Worm (Caenorhabditis elegans) whole organism, L4 larva: Measurements from ENCODE around the gene srw-15.

ENCODE experiments used
- F49E8.2 ChIP-seq: sonication (generic microtip); optimal IDR thresholded peaks from 2 replicates; lab custom pipeline; 2016; ENCODE audit warnings: missing compliant biosample characterization, mild to moderate bottlenecking, missing genetic modification characterization, borderline replicate concordance
- R02D3.7 ChIP-seq: fragments of 150-350 bp; sonication (generic microtip); optimal IDR thresholded peaks from 3 replicates; lab custom pipeline; 2014; ENCODE audit warnings: missing biosample characterization, missing genetic modification characterization
- Y105C5A.15 ChIP-seq: fragments of 200-800 bp; sonication (Bioruptor generic); IDR thresholded peaks from 2 replicates; pipeline ENCODE4 v1.3.6; 2022; ENCODE audit warnings: missing genetic modification characterization, missing compliant biosample characterization
- Y48G9A.11 ChIP-seq: fragments of 200-800 bp; sonication (Bioruptor generic); IDR thresholded peaks from 2 replicates; pipeline ENCODE4 v1.3.6; 2022; ENCODE audit warnings: missing genetic modification reagents, missing genetic modification characterization, missing compliant biosample characterization
- ZK337.2 ChIP-seq: fragments of 200-800 bp; sonication (Bioruptor generic); IDR thresholded peaks from 2 replicates; pipeline ENCODE4 v1.3.6; 2022; ENCODE audit warnings: missing genetic modification reagents, missing genetic modification characterization, missing compliant biosample characterization
- ama-1 ChIP-seq: fragments of 150-350 bp; optimal IDR thresholded peaks from 2 replicates; lab custom pipeline; 2014; ENCODE audit warnings: inconsistent platforms, mixed read lengths
- arid-1 ChIP-seq: fragments of 200-800 bp; sonication (Bioruptor generic); conservative IDR thresholded peaks from 2 replicates; pipeline ENCODE4 v1.3.6; 2022; ENCODE audit warnings: missing genetic modification reagents, missing genetic modification characterization, missing compliant biosample characterization
- ceh-28 ChIP-seq: fragments of 150-350 bp; optimal IDR thresholded peaks from 2 replicates; lab custom pipeline; 2014; ENCODE audit warnings: missing biosample characterization, missing genetic modification reagents, missing genetic modification characterization
- ceh-44 ChIP-seq: fragments of 200-800 bp; sonication (Bioruptor generic); IDR thresholded peaks from 2 replicates; pipeline ENCODE4 v1.3.6; 2022; ENCODE audit warnings: missing genetic modification reagents, missing genetic modification characterization, missing compliant biosample characterization
- ceh-62 ChIP-seq: sonication (generic microtip); optimal IDR thresholded peaks from 2 replicates; lab custom pipeline; 2017; ENCODE audit warnings: missing biosample characterization, missing genetic modification characterization
- ces-1 ChIP-seq: fragments of 150-350 bp; sonication (generic microtip); optimal IDR thresholded peaks from 4 replicates; lab custom pipeline; 2014; ENCODE audit warnings: missing biosample characterization, missing genetic modification reagents, missing genetic modification characterization
- daf-19 ChIP-seq: fragments of 200-800 bp; sonication (Bioruptor generic); conservative IDR thresholded peaks from 2 replicates; pipeline ENCODE4 v1.3.6; 2022; ENCODE audit warnings: missing genetic modification characterization, missing compliant biosample characterization
- dmd-8 ChIP-seq: fragments of 200-800 bp; sonication (Bioruptor generic); IDR thresholded peaks from 2 replicates; pipeline ENCODE4 v1.3.6; 2022; ENCODE audit warnings: missing genetic modification characterization, missing compliant biosample characterization
- dmd-9 ChIP-seq: fragments of 200-800 bp; sonication (Bioruptor generic); IDR thresholded peaks from 2 replicates; pipeline ENCODE4 v1.3.6; 2022; ENCODE audit warnings: missing genetic modification reagents, missing genetic modification characterization, missing compliant biosample characterization
- dpl-1 ChIP-seq: fragments of 150-350 bp; optimal IDR thresholded peaks from 2 replicates; lab custom pipeline; 2014; ENCODE audit warnings: missing biosample characterization, missing genetic modification reagents, missing genetic modification characterization
- egl-43 ChIP-seq: fragments of 200-800 bp; sonication (Bioruptor generic); IDR thresholded peaks from 2 replicates; pipeline ENCODE4 v1.3.6; 2022; ENCODE audit warnings: missing genetic modification reagents, missing genetic modification characterization, missing compliant biosample characterization
- fkh-10 ChIP-seq: fragments of 150-350 bp; optimal IDR thresholded peaks from 2 replicates; lab custom pipeline; 2014; ENCODE audit warnings: missing biosample characterization, missing genetic modification reagents, missing genetic modification characterization
- gei-8 ChIP-seq: fragments of 200-800 bp; sonication (Bioruptor generic); optimal IDR thresholded peaks from 2 replicates; lab custom pipeline; 2018; ENCODE audit warnings: mild to moderate bottlenecking, missing genetic modification characterization, missing compliant biosample characterization
- hlh-30 ChIP-seq: sonication (generic microtip); optimal IDR thresholded peaks from 2 replicates; lab custom pipeline; 2017; ENCODE audit warnings: antibody characterized with exemption, mild to moderate bottlenecking, missing genetic modification characterization, missing compliant biosample characterization; ENCODE audit not compliant: insufficient read depth
- hmg-1.1 ChIP-seq: fragments of 200-800 bp; sonication (Bioruptor generic); IDR thresholded peaks from 2 replicates; pipeline ENCODE4 v1.3.6; 2022; ENCODE audit warnings: missing genetic modification reagents, missing genetic modification characterization, missing compliant biosample characterization
- lin-1 ChIP-seq: fragments of 200-800 bp; sonication (Bioruptor generic); IDR thresholded peaks from 2 replicates; pipeline ENCODE4 v1.3.6; 2022; ENCODE audit warnings: missing genetic modification reagents, missing genetic modification characterization, missing compliant biosample characterization
- lin-15B ChIP-seq: fragments of 150-350 bp; sonication (generic microtip); optimal IDR thresholded peaks from 3 replicates; lab custom pipeline; 2014; ENCODE audit warnings: missing biosample characterization, missing genetic modification characterization
- lin-29 ChIP-seq: fragments of 200-800 bp; sonication (Bioruptor generic); IDR thresholded peaks from 2 replicates; pipeline ENCODE4 v1.3.6; 2022; ENCODE audit warnings: missing genetic modification reagents, missing genetic modification characterization, missing compliant biosample characterization
- lin-38 ChIP-seq: fragments of 200-800 bp; sonication (Bioruptor generic); IDR thresholded peaks from 2 replicates; pipeline ENCODE4 v1.3.6; 2022; ENCODE audit warnings: missing genetic modification reagents, missing genetic modification characterization, missing compliant biosample characterization
- lsy-2 ChIP-seq, 2 experiments: fragments of 150-350 bp in 1 of 2; sonication (generic microtip) in 1 of 2; optimal IDR thresholded peaks; 2 replicates each; lab custom pipeline; 2014 to 2017; ENCODE audit warnings: missing biosample characterization in 2 of 2, missing genetic modification characterization in 2 of 2
- madf-9 ChIP-seq: fragments of 200-800 bp; sonication (Bioruptor generic); conservative IDR thresholded peaks from 2 replicates; pipeline ENCODE4 v1.3.6; 2022; ENCODE audit warnings: missing genetic modification reagents, missing genetic modification characterization, missing compliant biosample characterization
- mdt-29 ChIP-seq: fragments of 200-800 bp; sonication (Bioruptor generic); IDR thresholded peaks from 2 replicates; pipeline ENCODE4 v1.3.6; 2022; ENCODE audit warnings: missing genetic modification reagents, missing genetic modification characterization, missing compliant biosample characterization
- mes-2 ChIP-seq: sonication (generic microtip); optimal IDR thresholded peaks from 2 replicates; lab custom pipeline; 2016; ENCODE audit warnings: missing genotype, mild to moderate bottlenecking, missing genetic modification characterization, missing compliant biosample characterization; ENCODE audit not compliant: poor library complexity, severe bottlenecking
- mxl-2 ChIP-seq: fragments of 200-800 bp; sonication (Bioruptor generic); conservative IDR thresholded peaks from 2 replicates; pipeline ENCODE4 v1.3.6; 2022; ENCODE audit warnings: missing genetic modification reagents, missing genetic modification characterization, missing compliant biosample characterization
- mxl-3 ChIP-seq: fragments of 200-800 bp; sonication (Bioruptor generic); optimal IDR thresholded peaks from 2 replicates; lab custom pipeline; 2018; ENCODE audit warnings: mild to moderate bottlenecking, missing genetic modification characterization, missing compliant biosample characterization
- nhr-10 ChIP-seq: fragments of 150-350 bp; optimal IDR thresholded peaks from 2 replicates; lab custom pipeline; 2014; ENCODE audit warnings: missing biosample characterization, missing genetic modification characterization
- nhr-111 ChIP-seq: fragments of 200-800 bp; sonication (Bioruptor generic); optimal IDR thresholded peaks from 2 replicates; lab custom pipeline; 2018; ENCODE audit warnings: mild to moderate bottlenecking, missing genetic modification characterization, missing compliant biosample characterization
- nhr-25 ChIP-seq: sonication (generic microtip); optimal IDR thresholded peaks from 2 replicates; lab custom pipeline; 2017; ENCODE audit warnings: missing genetic modification characterization, mild to moderate bottlenecking, missing compliant biosample characterization, antibody characterized with exemption, moderate library complexity, borderline replicate concordance; ENCODE audit not compliant: insufficient read depth
- nhr-48 ChIP-seq: sonication (generic microtip); optimal IDR thresholded peaks from 2 replicates; lab custom pipeline; 2016; ENCODE audit warnings: mild to moderate bottlenecking, missing genetic modification characterization, missing compliant biosample characterization
- nhr-77 ChIP-seq: fragments of 150-350 bp; optimal IDR thresholded peaks from 2 replicates; lab custom pipeline; 2014; ENCODE audit warnings: missing biosample characterization, missing genetic modification characterization
- saeg-2 ChIP-seq: fragments of 200-800 bp; sonication (Bioruptor generic); IDR thresholded peaks from 2 replicates; pipeline ENCODE4 v1.3.6; 2022; ENCODE audit warnings: missing genetic modification reagents, missing genetic modification characterization, missing compliant biosample characterization
- sdz-12 ChIP-seq: fragments of 200-800 bp; sonication (Bioruptor generic); optimal IDR thresholded peaks from 2 replicates; lab custom pipeline; 2018; ENCODE audit warnings: mild to moderate bottlenecking, missing genetic modification characterization, missing compliant biosample characterization
- set-16 ChIP-seq: fragments of 200-800 bp; sonication (Bioruptor generic); IDR thresholded peaks from 2 replicates; pipeline ENCODE4 v1.3.6; 2022; ENCODE audit warnings: missing genetic modification reagents, missing genetic modification characterization, missing compliant biosample characterization
- snpc-1.2 ChIP-seq: fragments of 200-800 bp; sonication (Bioruptor generic); IDR thresholded peaks from 2 replicates; pipeline ENCODE4 v1.3.6; 2022; ENCODE audit warnings: missing genetic modification reagents, missing genetic modification characterization, missing compliant biosample characterization
- snpc-4 ChIP-seq: fragments of 150-350 bp; optimal IDR thresholded peaks from 2 replicates; lab custom pipeline; 2014; ENCODE audit warnings: missing biosample characterization, missing genetic modification characterization
- spr-3 ChIP-seq: fragments of 200-800 bp; sonication (Bioruptor generic); optimal IDR thresholded peaks from 2 replicates; lab custom pipeline; 2018; ENCODE audit warnings: mild to moderate bottlenecking, missing genetic modification characterization, missing compliant biosample characterization
- tag-97 ChIP-seq: fragments of 200-800 bp; sonication (Bioruptor generic); IDR thresholded peaks from 2 replicates; pipeline ENCODE4 v1.3.6; 2022; ENCODE audit warnings: missing genetic modification characterization, missing compliant biosample characterization
- unc-130 ChIP-seq: sonication (generic microtip); optimal IDR thresholded peaks from 2 replicates; lab custom pipeline; 2016; ENCODE audit warnings: missing genetic modification reagents, missing genetic modification characterization, missing compliant biosample characterization
- unc-62 ChIP-seq, 3 experiments: fragments of 150-350 bp in 1 of 3; sonication (generic microtip); optimal IDR thresholded peaks in 2 of 3; peaks in 1 of 3; 1 replicate in 1 of 3; 2 replicates in 2 of 3; lab custom pipeline; 2014 to 2017; ENCODE audit warnings: missing biosample characterization in 3 of 3, missing genetic modification characterization in 3 of 3, missing genetic modification reagents in 3 of 3, missing genotype in 1 of 3
- zag-1 ChIP-seq: fragments of 150-350 bp; optimal IDR thresholded peaks from 2 replicates; lab custom pipeline; 2014; ENCODE audit warnings: missing biosample characterization, missing genetic modification characterization
- zip-11 ChIP-seq: fragments of 200-800 bp; sonication (Bioruptor generic); IDR thresholded peaks from 2 replicates; pipeline ENCODE4 v1.3.6; 2022; ENCODE audit warnings: missing genetic modification characterization, missing compliant biosample characterization
- zip-2 ChIP-seq: fragments of 150-350 bp; optimal IDR thresholded peaks from 2 replicates; lab custom pipeline; 2014; ENCODE audit warnings: missing biosample characterization, missing genetic modification characterization
- ztf-11 ChIP-seq: fragments of 150-350 bp; optimal IDR thresholded peaks from 2 replicates; lab custom pipeline; 2014; ENCODE audit warnings: missing biosample characterization, missing genetic modification characterization

Gene srw-15

ce11 chrV:15187083-15188057 lies 43.0 kb upstream of the srw-15 start, which contains the start of the genes cyn-7 and bath-36 (continued):
- no peak for TF ChIP-seq Y48G9A.11 (GFP tag; lab: Robert Waterston, UW)
- TF ChIP-seq tag-97, result no peak
- TF ChIP-seq nhr-111 (GFP tag; lab: Kevin White, UChicago), result no peak
- TF ChIP-seq lin-38, result peak; percentile 88
- TF ChIP-seq ztf-11 (tag; lab: Kevin White, UChicago), result no peak
- TF ChIP-seq madf-9, result no peak
- no peak for TF ChIP-seq ZK337.2 (GFP tag; lab: Robert Waterston, UW)
- peak; percentile 60 for TF ChIP-seq nhr-77
- no peak for TF ChIP-seq Y105C5A.15 (GFP tag; lab: Robert Waterston, UW)
- no peak for TF ChIP-seq lin-1
- no peak for TF ChIP-seq ceh-28 (tag; lab: Kevin White, UChicago)
- TF ChIP-seq mes-2, result peak; percentile 75
- no peak for TF ChIP-seq saeg-2 (GFP tag; lab: Robert Waterston, UW)
- TF ChIP-seq zip-11 (GFP tag; lab: Robert Waterston, UW), result no peak
- TF ChIP-seq unc-130 (GFP tag; lab: Kevin White, UChicago), result no peak
- TF ChIP-seq zip-2 (tag; lab: Kevin White, UChicago), result peak; percentile 18
- peak in 1 of 2 experiments; percentile 75 for TF ChIP-seq lsy-2 (tag; optimal IDR thresholded peaks at IDR 0.05; lab: Kevin White, UChicago)
- TF ChIP-seq mxl-3 (GFP tag; lab: Kevin White, UChicago), result peak; percentile 78
- TF ChIP-seq ama-1, result no peak
- no peak for TF ChIP-seq lin-15B (tag; lab: Kevin White, UChicago)
- TF ChIP-seq fkh-10 (GFP tag; lab: Kevin White, UChicago), result peak; percentile 37
- TF ChIP-seq dpl-1 (GFP tag; lab: Kevin White, UChicago), result peak; percentile 81
- TF ChIP-seq hmg-1.1 (GFP tag; lab: Robert Waterston, UW), result no peak
- peak; percentile 33 for TF ChIP-seq nhr-25 (tag; lab: Kevin White, UChicago)
- TF ChIP-seq nhr-48 (tag; lab: Kevin White, UChicago), result peak; percentile 75
- no peak for TF ChIP-seq spr-3
- TF ChIP-seq ceh-44, result no peak
- TF ChIP-seq zag-1 (tag; lab: Kevin White, UChicago), result no peak
- no peak for TF ChIP-seq sdz-12 (GFP tag; lab: Kevin White, UChicago)
- TF ChIP-seq arid-1 (GFP tag; lab: Robert Waterston, UW), result 0 out of 2 replicates have a peak, but pooled peaks have one; percentile 28
- TF ChIP-seq egl-43 (GFP tag; lab: Robert Waterston, UW), result no peak
- TF ChIP-seq unc-62 (GFP tag; optimal IDR thresholded peaks at IDR 0.05 in 1 of 2; lab: Kevin White, UChicago), result no peak
- TF ChIP-seq unc-62 (tag; optimal IDR thresholded peaks at IDR 0.05; lab: Kevin White, UChicago), result no peak
- TF ChIP-seq dmd-8, result no peak
- TF ChIP-seq hlh-30 (tag; lab: Kevin White, UChicago), result peak; percentile 20
- no peak for TF ChIP-seq R02D3.7 (tag; lab: Kevin White, UChicago)
- no peak for TF ChIP-seq mxl-2 (GFP tag; lab: Robert Waterston, UW)
- no peak for TF ChIP-seq F49E8.2
- no peak for TF ChIP-seq daf-19 (GFP tag; lab: Robert Waterston, UW)
- no peak for TF ChIP-seq ces-1 (GFP tag; lab: Kevin White, UChicago)
- TF ChIP-seq lin-29 (GFP tag; lab: Robert Waterston, UW), result no peak
- no peak for TF ChIP-seq set-16 (GFP tag; lab: Robert Waterston, UW)
- no peak for TF ChIP-seq gei-8 (GFP tag; lab: Kevin White, UChicago)
- peak; percentile 71; the same call in 1 of the 2 replicates for TF ChIP-seq mdt-29 (GFP tag; lab: Robert Waterston, UW)
- no peak for TF ChIP-seq nhr-10 (tag; lab: Kevin White, UChicago)
- TF ChIP-seq dmd-9 (GFP tag; lab: Robert Waterston, UW), result no peak
- TF ChIP-seq snpc-1.2 (GFP tag; lab: Robert Waterston, UW), result no peak
- no peak for TF ChIP-seq snpc-4
- no peak for TF ChIP-seq ceh-62 (tag; lab: Kevin White, UChicago)
